Worm (Caenorhabditis elegans) whole organism, L4/young adult: ENCODE measurements around the gene nos-1.
"Not testable (repeated sequence)": the region's sequence is repeated elsewhere in the genome, so short reads cannot be mapped to it uniquely, and the experiment has no call there.

Source experiments
- W03F9.2 ChIP-seq: fragments of 150-350 bp; optimal IDR thresholded peaks from 2 replicates; lab custom pipeline; 2014; ENCODE audit warnings: missing biosample characterization, missing genetic modification characterization
- dao-5 ChIP-seq: sonication (generic microtip); optimal IDR thresholded peaks from 2 replicates; lab custom pipeline; 2016; ENCODE audit warnings: missing genotype, missing genetic modification characterization, moderate library complexity, missing compliant biosample characterization
- him-1 ChIP-seq: sonication (generic microtip); optimal IDR thresholded peaks from 2 replicates; lab custom pipeline; 2016; ENCODE audit warnings: missing genotype, missing genetic modification reagents, missing genetic modification characterization, missing compliant biosample characterization

The nos-1 gene

ce11 chrII:10932305-10932704 lies 20.7 kb downstream of the nos-1 start:
- no peak for TF ChIP-seq dao-5 (tag; lab: Kevin White, UChicago)

DNA sequence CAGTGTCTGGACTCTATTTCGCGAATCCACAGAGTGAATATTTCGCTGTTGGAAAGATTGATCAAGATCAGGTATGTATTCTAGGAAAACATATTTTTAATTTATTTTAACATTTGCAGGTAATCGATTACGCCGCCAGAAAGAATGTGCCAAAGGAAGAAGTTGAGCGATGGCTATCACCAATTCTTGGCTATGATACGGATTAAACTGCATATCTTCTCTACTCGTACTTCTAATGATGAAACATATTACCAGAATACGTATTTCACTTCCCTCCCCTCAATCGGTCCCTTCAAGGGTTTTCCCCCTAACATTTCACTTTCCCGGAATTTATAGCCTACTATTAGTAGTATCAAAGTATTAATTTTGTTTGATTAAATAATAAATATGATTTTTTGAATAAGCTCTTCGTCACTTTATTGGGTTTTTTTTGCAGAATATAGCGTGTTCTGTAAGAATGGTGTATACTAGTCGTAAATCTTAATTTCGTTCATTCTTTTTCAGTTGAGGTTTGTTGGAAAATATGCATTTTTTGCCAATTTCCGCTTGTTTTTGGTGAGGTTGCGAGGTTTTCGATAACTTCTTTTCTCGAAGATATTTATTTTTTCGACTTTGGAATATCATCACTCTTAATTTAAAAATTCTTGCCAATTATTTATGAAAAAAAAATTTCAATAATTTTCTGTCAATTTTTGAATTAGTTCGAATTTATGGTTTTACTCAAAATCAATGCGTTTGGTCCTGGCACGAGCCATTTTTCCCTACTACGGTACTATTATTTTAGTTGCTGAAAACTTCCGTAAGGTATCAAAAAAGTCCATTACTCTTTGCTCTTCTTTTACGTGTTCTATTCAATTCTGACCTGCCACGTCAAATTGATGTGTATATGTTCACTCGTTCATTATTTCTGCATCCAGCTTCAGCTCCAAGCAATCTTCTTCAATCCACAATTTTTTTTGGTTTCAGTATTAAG lies 22.0 kb downstream of the nos-1 start:
- TF ChIP-seq him-1 (no peak), W03F9.2 (tag; lab: Kevin White, UChicago) (no peak), dao-5 (tag; lab: Kevin White, UChicago) (no peak)

- TF ChIP-seq him-1 (no peak), W03F9.2 (tag; lab: Kevin White, UChicago) (peak; percentile 39)
Measured at ce11 chrII:10925804-10926570, 27.0 kb downstream of the nos-1 start, which contains the start of gene metr-1. metr-1 (plus strand) TSS chrII:10926561.

- TF ChIP-seq him-1 (no peak), W03F9.2 (tag; lab: Kevin White, UChicago) (no peak), dao-5 (tag; lab: Kevin White, UChicago) (no peak)
Measured at ce11 chrII:10924669-10925068, 28.3 kb downstream of the nos-1 start.

DNA sequence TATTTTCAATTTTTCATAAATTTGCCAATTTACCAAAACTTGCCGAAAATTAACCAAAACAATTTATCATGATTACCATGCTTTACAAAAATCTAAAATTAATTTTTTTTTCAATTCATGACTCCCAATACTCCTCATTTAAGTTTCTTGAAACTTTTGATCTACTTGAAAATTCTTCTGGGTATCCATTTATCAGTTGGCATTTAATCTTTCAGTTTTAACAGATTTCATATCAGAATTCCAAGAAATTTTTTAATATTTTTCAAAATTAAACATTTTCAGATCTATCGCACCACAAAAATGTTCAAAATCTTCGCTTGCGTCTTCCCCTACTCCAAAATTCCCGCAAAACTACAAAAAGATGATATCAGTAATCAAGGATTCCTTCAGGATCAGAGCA lies 29.0 kb downstream of the nos-1 start, which contains the start of gene Y19D2B.2:
Gene Y19D2B.2 (plus strand): TSS at position 301 of the 400 bp plus-strand sequence.
- no peak for TF ChIP-seq him-1
- no peak for TF ChIP-seq W03F9.2 (tag; lab: Kevin White, UChicago)
- TF ChIP-seq dao-5 (tag; lab: Kevin White, UChicago), result no peak

DNA sequence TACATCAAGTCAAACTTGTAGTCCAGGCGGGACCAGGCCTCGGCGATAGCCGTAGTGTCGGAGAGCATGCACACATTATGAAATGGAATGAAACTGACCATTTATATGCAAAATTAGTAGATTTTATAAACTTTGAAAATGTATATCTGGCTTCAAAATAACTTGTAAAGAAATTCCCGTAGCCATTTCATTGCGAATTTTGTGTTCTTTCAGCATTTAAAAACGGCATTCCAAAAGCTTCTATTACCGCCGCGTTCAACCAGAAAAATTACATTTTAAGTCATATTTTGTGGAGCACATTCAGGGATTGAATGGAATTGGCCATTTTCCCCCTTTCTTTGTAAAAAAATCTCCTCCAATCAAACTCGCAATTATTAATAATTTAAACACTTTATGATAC lies 30.1 kb downstream of the nos-1 start, which contains the start of gene Y19D2B.1:
Gene Y19D2B.1 (minus strand): TSS at position 101 of the 400 bp plus-strand sequence.
- not testable (repeated sequence) for TF ChIP-seq him-1; W03F9.2 (tag; lab: Kevin White, UChicago); dao-5 (tag; lab: Kevin White, UChicago)

DNA sequence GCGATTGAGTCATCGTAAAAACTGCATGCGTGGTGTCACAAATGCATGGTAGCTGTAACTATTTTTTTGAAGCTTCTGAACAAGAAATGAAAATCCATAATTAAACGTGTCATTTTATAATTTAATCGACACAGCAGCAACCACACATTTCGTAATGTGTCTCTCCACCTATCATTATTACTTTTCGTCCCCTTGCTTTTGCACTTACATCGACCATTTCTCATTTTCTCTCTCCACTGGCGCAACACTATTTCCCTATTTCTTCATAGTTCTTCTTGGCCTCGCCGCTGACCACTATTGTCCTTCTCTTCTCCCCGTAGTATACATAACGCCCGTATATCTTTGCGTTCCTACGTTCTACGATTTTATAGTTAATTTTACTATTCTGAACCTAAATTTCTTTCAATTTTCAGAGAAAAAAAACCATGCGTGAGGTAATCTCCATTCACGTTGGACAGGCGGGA lies 34.6 kb downstream of the nos-1 start, which contains the start of gene tba-4:
Gene tba-4 (plus strand): TSS at position 414 of the 464 bp plus-strand sequence.
- no peak for TF ChIP-seq dao-5 (tag; lab: Kevin White, UChicago)
- no peak for TF ChIP-seq W03F9.2 (tag; lab: Kevin White, UChicago)
- no peak for TF ChIP-seq him-1

DNA sequence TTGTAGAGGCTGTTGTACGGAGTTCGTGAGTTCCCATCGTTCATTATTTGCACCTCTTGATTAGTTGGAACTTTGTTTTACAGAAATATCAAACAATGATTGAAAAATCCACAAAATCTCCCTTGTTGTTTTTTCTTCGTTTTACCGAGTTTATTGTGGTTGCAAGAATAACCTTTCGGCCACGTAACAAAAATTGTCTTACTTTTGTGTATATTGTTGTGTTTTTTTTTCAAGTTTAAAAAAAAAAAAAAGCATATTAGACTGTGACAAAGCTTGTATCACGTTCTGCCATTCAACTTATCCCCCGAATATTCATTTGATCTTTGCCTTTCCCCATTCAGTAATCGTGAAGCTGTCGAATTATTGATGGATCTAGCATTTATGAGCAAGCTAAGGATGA lies 35.8 kb downstream of the nos-1 start, which contains the start of gene F44F4.10:
Gene F44F4.10 (minus strand): TSS at position 101 of the 400 bp plus-strand sequence.
- no peak for TF ChIP-seq W03F9.2 (tag; lab: Kevin White, UChicago)
- no peak for TF ChIP-seq him-1
- TF ChIP-seq dao-5 (tag; lab: Kevin White, UChicago), result no peak

DNA sequence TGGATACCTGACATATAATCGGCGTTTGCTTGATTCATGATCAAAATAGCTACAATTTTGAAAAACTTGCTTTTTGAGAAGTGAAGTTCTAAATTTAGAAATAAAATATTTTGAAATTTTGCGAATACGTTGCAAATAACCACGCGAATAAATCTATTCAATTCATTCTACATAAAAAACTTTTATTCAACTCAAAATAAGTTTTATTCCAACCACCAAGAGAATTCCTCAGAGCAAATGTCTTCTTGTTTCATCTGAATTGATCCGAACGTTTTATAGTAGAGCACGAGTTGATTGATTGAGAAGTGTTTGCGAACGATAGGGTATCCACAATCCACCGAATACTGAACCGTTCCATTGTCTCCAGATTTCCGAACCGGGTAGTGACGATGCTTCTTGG lies 37.2 kb downstream of the nos-1 start, which contains the start of gene F44F4.9:
Gene F44F4.9 (minus strand): TSS at position 101 of the 400 bp plus-strand sequence.
- TF ChIP-seq him-1 (no peak), W03F9.2 (tag; lab: Kevin White, UChicago) (no peak), dao-5 (tag; lab: Kevin White, UChicago) (no peak)

DNA sequence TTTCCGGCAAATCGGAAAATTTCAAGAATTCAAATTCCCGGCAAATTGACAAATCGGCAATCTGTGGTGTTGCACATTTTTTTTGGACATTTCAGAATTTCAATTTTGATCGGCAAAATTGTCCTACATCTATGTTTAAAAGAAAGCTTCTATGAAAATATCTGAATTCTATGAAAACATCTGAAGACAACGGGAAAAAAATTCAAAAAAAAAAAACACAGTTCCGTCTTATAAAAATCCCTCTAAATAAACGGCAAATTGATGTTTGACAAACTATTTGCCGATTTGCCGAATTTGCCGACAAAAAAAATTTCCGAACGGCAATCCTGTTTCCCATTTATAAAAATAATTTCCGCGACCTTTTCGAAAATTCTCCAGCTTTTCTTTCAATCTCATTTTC lies 38.6 kb downstream of the nos-1 start, which contains the start of gene F44F4.15:
Gene F44F4.15 (plus strand): TSS at position 301 of the 400 bp plus-strand sequence.
- no peak for TF ChIP-seq him-1
- TF ChIP-seq dao-5 (tag; lab: Kevin White, UChicago), result no peak
- TF ChIP-seq W03F9.2 (tag; lab: Kevin White, UChicago), result no peak

- no peak for TF ChIP-seq him-1
- no peak for TF ChIP-seq dao-5 (tag; lab: Kevin White, UChicago)
- TF ChIP-seq W03F9.2 (tag; lab: Kevin White, UChicago), result no peak
Measured at ce11 chrII:10912995-10913394, 40.0 kb downstream of the nos-1 start.

DNA sequence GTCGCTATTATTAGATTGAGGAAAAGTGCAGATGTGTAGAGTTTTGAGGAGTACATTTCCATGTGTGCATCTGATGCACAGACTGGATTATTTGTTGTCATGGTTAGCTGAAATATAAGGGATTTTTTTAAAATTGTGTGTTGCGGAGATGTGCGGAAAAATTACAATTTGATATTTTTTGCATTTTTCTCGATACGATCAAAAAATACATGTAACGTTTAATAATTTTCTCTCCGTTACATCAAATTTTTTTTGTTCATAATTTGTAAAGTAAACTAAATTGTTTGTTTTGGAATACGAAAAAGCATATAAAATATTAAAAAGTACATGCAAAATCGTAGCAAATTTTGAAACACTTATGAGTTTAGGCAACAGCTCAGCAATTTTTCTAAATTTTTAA lies 42.7 kb downstream of the nos-1 start, which contains the start of gene sra-11:
Gene sra-11 (minus strand): TSS at position 101 of the 400 bp plus-strand sequence.
- TF ChIP-seq W03F9.2 (tag; lab: Kevin White, UChicago), result no peak

DNA sequence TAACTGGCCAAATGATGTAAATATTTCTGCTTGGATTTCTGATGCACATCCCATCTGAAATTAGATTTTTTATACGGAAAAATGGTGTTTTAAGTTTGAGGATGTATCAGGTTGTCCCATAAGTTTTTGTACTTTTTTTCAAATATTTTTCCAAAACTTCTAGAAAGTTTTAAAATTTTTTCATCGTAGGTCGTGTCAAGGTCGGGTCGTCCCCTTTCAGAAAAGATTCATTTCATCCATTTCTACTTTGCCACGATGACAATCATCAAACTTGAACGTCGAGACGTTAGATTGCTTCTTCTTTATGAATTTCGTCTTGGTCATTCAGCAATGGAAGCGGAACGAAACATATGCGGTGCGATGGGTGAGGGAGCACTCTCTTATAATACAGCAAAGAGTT lies 48.6 kb downstream of the nos-1 start, which contains the start of gene sra-12:
Gene sra-12 (minus strand): TSS at position 101 of the 400 bp plus-strand sequence.
- TF ChIP-seq dao-5 (tag; lab: Kevin White, UChicago); him-1; W03F9.2 (tag; lab: Kevin White, UChicago): not testable (repeated sequence)
